Worm (Caenorhabditis elegans) whole organism, L1 larva: Measurements from ENCODE around the gene srv-7.

ENCODE experiments used
- aha-1 ChIP-seq: fragments of 150-350 bp; optimal IDR thresholded peaks from 2 replicates; lab custom pipeline; 2014; ENCODE audit warnings: missing biosample characterization, missing genetic modification characterization
- ceh-8 ChIP-seq: fragments of 200-800 bp; sonication (Bioruptor generic); optimal IDR thresholded peaks from 2 replicates; lab custom pipeline; 2018; ENCODE audit warnings: mild to moderate bottlenecking, missing genetic modification characterization, moderate library complexity, missing compliant biosample characterization
- ceh-82 ChIP-seq, 3 experiments: fragments of 150-350 bp in 1 of 3; sonication (generic microtip) in 2 of 3; optimal IDR thresholded peaks; 2 replicates each; lab custom pipeline; 2014 to 2017; ENCODE audit warnings: missing biosample characterization in 3 of 3, missing genetic modification characterization in 3 of 3
- ceh-90 ChIP-seq: sonication (generic microtip); optimal IDR thresholded peaks from 2 replicates; lab custom pipeline; 2016; ENCODE audit warnings: missing genetic modification characterization, missing compliant biosample characterization
- lin-39 ChIP-seq: fragments of 150-350 bp; optimal IDR thresholded peaks from 2 replicates; lab custom pipeline; 2014; ENCODE audit warnings: missing biosample characterization, missing genetic modification reagents, missing genetic modification characterization
- nhr-12 ChIP-seq: sonication (generic microtip); optimal IDR thresholded peaks from 2 replicates; lab custom pipeline; 2017; ENCODE audit warnings: missing biosample characterization, missing genetic modification characterization
- nhr-237 ChIP-seq: fragments of 150-350 bp; optimal IDR thresholded peaks from 2 replicates; lab custom pipeline; 2014; ENCODE audit warnings: missing biosample characterization, missing genetic modification characterization
- nhr-28 ChIP-seq: fragments of 150-350 bp; optimal IDR thresholded peaks from 2 replicates; lab custom pipeline; 2014; ENCODE audit warnings: missing biosample characterization, missing genetic modification characterization
- pqm-1 ChIP-seq: sonication (generic microtip); optimal IDR thresholded peaks from 3 replicates; lab custom pipeline; 2017; ENCODE audit warnings: missing biosample characterization, missing genetic modification characterization
- unc-86 ChIP-seq: sonication (generic microtip); optimal IDR thresholded peaks from 2 replicates; lab custom pipeline; 2016; ENCODE audit warnings: missing genetic modification characterization, missing compliant biosample characterization

ce11 chrX:5629941-5630340 is 17.8 kb downstream of the srv-7 start, which contains the start of gene argn-1:
- TF ChIP-seq lin-39 (tag; lab: Kevin White, UChicago) (no peak), aha-1 (no peak), pqm-1 (tag; lab: Kevin White, UChicago) (no peak), nhr-28 (tag; lab: Kevin White, UChicago) (no peak), nhr-237 (tag; lab: Kevin White, UChicago) (no peak), unc-86 (no peak), ceh-90 (tag; lab: Kevin White, UChicago) (no peak), ceh-82 (tag; optimal IDR thresholded peaks at IDR 0.05; lab: Kevin White, UChicago) (no peak), nhr-12 (tag; lab: Kevin White, UChicago) (no peak), ceh-8 (GFP tag; lab: Kevin White, UChicago) (no peak)
